Worm (Caenorhabditis elegans): ENCODE measurements around the gene subs-4.
A peak's percentile ranks its signal among the peaks of the same experiment; 100 is the strongest.

The subs-4 gene

DNA sequence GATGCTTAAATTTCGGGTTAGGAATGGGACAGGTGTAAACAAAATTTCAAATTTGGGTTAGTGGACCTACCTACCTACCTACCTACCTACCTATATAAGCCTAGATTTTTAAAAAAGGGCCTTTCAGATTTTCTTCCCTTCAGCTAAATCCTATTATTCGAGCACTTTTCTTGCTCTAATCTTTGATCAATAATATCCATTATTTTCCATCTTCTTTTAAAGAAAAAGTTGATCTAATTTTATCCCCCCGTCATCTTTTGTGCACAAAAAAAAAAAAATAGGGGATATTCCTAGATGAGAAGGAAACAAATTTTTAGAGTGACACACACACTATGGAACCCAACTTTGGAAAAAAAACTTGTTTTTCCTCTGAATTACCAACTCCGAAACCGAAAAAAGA, 8.8 kb downstream of the subs-4 start:
- TF ChIP-seq ces-1 (GFP tag; optimal IDR thresholded peaks at IDR 0.05) = peak; percentile 55
- TF ChIP-seq flh-1 (GFP tag; optimal IDR thresholded peaks at IDR 0.05) = no peak

DNA sequence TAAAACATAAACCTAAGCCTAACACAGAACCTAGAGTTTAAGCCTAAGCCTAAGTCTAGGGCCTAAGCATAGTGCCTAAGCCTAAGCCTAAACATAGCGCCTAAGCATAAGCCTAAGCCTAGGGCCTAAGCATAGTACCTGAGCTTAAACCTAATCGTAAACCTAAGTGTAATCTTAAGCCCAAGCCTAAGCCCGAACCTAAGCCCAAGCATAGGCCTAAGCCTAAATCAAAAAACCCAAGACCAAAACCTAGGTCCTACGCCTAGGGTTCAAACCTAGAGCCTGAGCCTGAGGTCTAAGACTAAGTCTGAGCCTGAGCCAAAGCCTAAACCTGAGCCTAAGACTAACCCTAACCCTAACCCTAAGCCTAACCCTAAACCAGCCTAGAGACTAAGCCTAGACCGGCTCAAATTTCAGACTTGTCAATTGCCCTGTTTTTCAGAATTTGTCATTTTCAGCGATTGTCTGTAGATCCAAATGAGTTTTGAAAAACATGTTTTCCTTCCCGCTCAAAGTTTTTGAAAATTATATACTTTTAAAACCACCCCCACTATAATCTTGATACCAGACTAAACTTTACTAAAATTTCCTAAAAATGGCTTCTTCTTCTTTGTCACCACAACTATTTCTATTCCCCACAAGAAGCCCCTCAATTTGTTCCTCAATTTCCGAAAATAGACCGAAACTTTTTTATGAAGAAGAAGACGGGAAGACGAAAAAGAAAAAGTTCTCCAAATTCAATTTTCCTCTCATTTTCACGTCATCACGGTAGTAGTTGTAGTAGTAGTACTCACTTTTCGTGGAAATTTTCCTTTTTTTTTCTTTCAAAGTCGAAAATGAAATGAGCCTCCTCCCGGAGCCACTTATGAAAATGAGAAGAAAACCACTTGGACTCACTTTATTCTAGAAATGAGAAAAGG, 9.8 kb downstream of the subs-4 start:
- TF ChIP-seq ceh-39 (tag; optimal IDR thresholded peaks at IDR 0.05) = no peak
- peak; percentile 65 for TF ChIP-seq ces-1 (GFP tag; optimal IDR thresholded peaks at IDR 0.05)

DNA sequence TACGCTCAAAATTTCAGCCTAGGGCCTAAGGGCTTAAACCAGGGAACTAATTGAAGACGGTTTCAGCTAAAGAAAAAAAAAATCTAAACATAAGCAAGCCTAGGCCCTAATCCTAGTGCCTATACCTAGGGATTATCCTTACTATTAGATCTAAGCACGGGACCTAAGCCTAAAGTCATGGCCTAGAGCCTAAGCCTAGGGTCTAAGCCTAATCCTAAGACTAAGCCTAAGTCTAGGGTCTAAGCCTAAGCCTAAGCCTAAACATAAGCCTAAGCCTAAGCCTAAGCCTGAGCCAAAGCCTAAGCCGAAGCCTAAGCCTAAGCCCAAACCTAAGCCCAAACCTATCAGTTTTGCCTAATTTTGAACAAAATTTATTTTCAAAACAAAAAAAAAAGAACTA, 10.7 kb downstream of the subs-4 start:
- TF ChIP-seq mep-1 (tag; optimal IDR thresholded peaks at IDR 0.05) (no peak), ceh-83 (GFP tag; optimal IDR thresholded peaks at IDR 0.05) (no peak), blmp-1 (tag; optimal IDR thresholded peaks at IDR 0.05) (no peak), sptf-1 (tag; optimal IDR thresholded peaks at IDR 0.05) (no peak), nhr-76 (tag; optimal IDR thresholded peaks at IDR 0.05) (no peak), M03D4.4 (tag; optimal IDR thresholded peaks at IDR 0.05) (no peak), ceh-43 (GFP tag; optimal IDR thresholded peaks at IDR 0.05) (no peak), unc-120 (tag; optimal IDR thresholded peaks at IDR 0.05; ENCODE audit: poor library complexity, severe bottlenecking) (no peak), nhr-12 (tag; optimal IDR thresholded peaks at IDR 0.05) (no peak), ham-2 (GFP tag; optimal IDR thresholded peaks at IDR 0.05) (no peak), nhr-237 (tag; optimal IDR thresholded peaks at IDR 0.05) (no peak), flh-1 (GFP tag; optimal IDR thresholded peaks at IDR 0.05) (no peak), unc-39 (tag; optimal IDR thresholded peaks at IDR 0.05) (no peak)

DNA sequence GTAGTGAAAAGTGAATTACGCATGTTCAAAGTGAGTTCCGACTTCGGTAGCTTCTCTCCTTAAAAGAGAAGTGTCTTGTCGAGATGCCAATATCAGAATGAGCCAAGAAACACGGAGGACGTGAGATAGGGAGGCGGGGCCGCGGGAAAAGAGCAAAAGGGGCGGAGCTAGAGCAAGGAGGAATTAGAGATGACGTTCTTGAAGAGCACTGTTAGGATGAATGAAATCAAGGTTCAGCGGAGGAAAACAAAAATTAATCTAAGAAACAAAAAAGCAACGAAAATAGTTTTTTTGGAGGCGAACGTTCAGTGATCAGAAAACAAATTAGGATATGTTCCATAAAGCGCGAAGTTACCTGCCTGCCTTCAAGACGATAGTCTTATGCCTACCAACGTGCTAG, 11.1 kb downstream of the subs-4 start, which contains the start of gene nlp-21:
TSS of gene nlp-21 (minus strand) at position 101 of the 400 bp plus-strand sequence.
- no peak for TF ChIP-seq ham-2 (GFP tag; optimal IDR thresholded peaks at IDR 0.05)
- TF ChIP-seq snpc-4 (tag; optimal IDR thresholded peaks at IDR 0.05) = no peak
- no peak for TF ChIP-seq drap-1 (GFP tag; optimal IDR thresholded peaks at IDR 0.05)
- no peak for TF ChIP-seq nhr-76 (tag; optimal IDR thresholded peaks at IDR 0.05)
- TF ChIP-seq nhr-2 (tag; optimal IDR thresholded peaks at IDR 0.05) = no peak
- no peak for TF ChIP-seq elt-1 (tag; optimal IDR thresholded peaks at IDR 0.05; ENCODE audit: borderline replicate concordance, insufficient read depth)
- TF ChIP-seq ces-1 (GFP tag; optimal IDR thresholded peaks at IDR 0.05) = no peak
- TF ChIP-seq pha-4 (tag; optimal IDR thresholded peaks at IDR 0.05) = no peak
- no peak for TF ChIP-seq flh-1 (GFP tag; optimal IDR thresholded peaks at IDR 0.05)
- TF ChIP-seq mab-5 (tag; optimal IDR thresholded peaks at IDR 0.05) = no peak
- TF ChIP-seq sem-2 (GFP tag; optimal IDR thresholded peaks at IDR 0.05) = no peak
- TF ChIP-seq lsy-2 (tag; optimal IDR thresholded peaks at IDR 0.05) = no peak
- TF ChIP-seq bed-3 (GFP tag; optimal IDR thresholded peaks at IDR 0.05) = no peak
- no peak for TF ChIP-seq lin-32 (GFP tag; optimal IDR thresholded peaks at IDR 0.05)

DNA sequence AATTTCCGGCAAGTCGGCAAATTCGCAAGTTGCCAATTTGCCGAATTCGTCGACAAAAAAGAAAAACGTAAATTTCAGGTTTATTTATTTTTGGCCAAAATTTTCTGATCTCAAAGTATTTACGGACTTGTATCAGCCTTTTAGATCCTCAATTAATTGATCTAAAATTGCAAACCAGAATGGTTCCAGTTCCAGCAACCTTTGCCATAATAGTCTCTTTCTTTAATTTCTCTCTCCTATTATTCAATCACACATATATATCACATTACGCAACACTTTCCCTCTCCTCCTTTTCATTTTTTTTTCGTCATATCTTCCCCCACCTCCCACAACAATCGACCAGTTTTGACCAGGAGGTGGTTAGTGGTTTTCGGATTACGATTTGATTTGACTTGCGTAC, 15.5 kb downstream of the subs-4 start, which contains the start of gene Y47D3B.3:
TSS of gene Y47D3B.3 (plus strand) at position 301 of the 400 bp plus-strand sequence.
- TF ChIP-seq mep-1 (tag; optimal IDR thresholded peaks at IDR 0.05) (no peak), zip-8 (tag; optimal IDR thresholded peaks at IDR 0.05) (peak; percentile 75), nhr-12 (tag; optimal IDR thresholded peaks at IDR 0.05) (no peak)

DNA sequence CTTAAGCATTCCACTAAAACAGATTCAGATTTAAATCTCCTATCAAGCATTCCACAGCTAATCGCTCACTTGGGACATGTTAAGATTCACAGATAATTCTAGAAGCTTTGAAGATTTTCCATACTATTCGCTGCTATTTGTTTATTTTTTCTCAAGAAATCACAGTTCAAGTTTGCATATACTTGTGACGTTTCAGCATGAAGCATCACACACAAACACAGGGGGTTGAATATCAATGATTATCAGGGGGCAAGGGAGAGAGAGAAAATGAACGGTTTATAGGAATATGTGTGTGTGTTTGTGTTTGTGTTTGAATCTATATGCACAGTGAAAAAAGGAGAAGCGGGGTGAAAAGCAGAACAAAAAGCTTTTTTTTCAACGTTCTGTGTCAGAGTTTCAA, 20.7 kb downstream of the subs-4 start, which contains the start of gene Y47D3B.12:
TSS of gene Y47D3B.12 (plus strand) at position 301 of the 400 bp plus-strand sequence.
- TF ChIP-seq unc-39 (tag; optimal IDR thresholded peaks at IDR 0.05) = no peak
- TF ChIP-seq cnd-1 (tag; optimal IDR thresholded peaks at IDR 0.05) = no peak
- no peak for TF ChIP-seq ceh-39 (tag; optimal IDR thresholded peaks at IDR 0.05)
- TF ChIP-seq ztf-11 (tag; optimal IDR thresholded peaks at IDR 0.05) = no peak
- no peak for TF ChIP-seq pha-4 (tag; optimal IDR thresholded peaks at IDR 0.05)
- no peak for TF ChIP-seq unc-62 (GFP tag; optimal IDR thresholded peaks at IDR 0.05)
- TF ChIP-seq nhr-237 (tag; optimal IDR thresholded peaks at IDR 0.05) = no peak
- TF ChIP-seq mab-5 (tag; optimal IDR thresholded peaks at IDR 0.05) = no peak
- TF ChIP-seq lin-32 (GFP tag; optimal IDR thresholded peaks at IDR 0.05) = no peak
- TF ChIP-seq M03D4.4 (tag; optimal IDR thresholded peaks at IDR 0.05) = no peak

Measured in whole organism, mixed stage, embryonic.